Worm (Caenorhabditis elegans) whole organism, L4 larva: Measurements from ENCODE around the gene srh-17.

Experiments used
- lin-15B ChIP-seq: fragments of 150-350 bp; sonication (generic microtip); optimal IDR thresholded peaks from 3 replicates; lab custom pipeline; 2014; ENCODE audit warnings: missing biosample characterization, missing genetic modification characterization
- set-16 ChIP-seq: fragments of 200-800 bp; sonication (Bioruptor generic); IDR thresholded peaks from 2 replicates; pipeline ENCODE4 v1.3.6; 2022; ENCODE audit warnings: missing genetic modification reagents, missing genetic modification characterization, missing compliant biosample characterization

DNA sequence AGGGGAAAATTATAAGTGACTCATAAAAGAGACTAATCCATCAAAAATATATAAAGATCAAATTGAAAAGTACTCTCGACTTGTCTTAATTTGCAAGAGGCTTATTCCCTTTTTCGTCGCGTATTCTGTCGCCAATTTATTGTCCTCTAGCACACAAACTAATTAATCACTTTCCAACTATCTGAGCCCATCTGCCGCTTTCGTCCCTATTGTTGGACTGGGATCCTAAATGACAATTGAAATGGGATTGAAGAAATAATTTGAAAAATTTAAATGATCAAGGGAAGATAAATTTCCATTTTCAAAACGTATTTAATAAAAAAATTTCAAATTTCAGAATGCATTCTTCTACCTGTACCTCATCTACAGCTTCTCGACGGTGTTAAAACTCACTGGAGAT, 10.5 kb upstream of the srh-17 start:
- TF ChIP-seq lin-15B (no peak), set-16 (no peak)
